Fruit fly (Drosophila melanogaster): Measurements from ENCODE around the gene ttk.

ttk gene

dm6 chr3R:31706142-31706894 is 7.3 kb upstream of the ttk start (continued):
- TF ChIP-seq dmrt99B (tag; optimal IDR thresholded peaks at IDR 0.05) (no peak), CG17802 (tag; optimal IDR thresholded peaks at IDR 0.05) (no peak), Mrtf (GFP tag; IDR thresholded peaks at IDR 0.05) (no peak), Awh (GFP tag; IDR thresholded peaks at IDR 0.05) (no peak), HLH54F (GFP tag; optimal IDR thresholded peaks at IDR 0.05) (no peak), Dad (GFP tag; optimal IDR thresholded peaks at IDR 0.05) (no peak), BEAF-32 (GFP tag; optimal IDR thresholded peaks at IDR 0.05) (no peak), ftz-f1 (GFP tag; optimal IDR thresholded peaks at IDR 0.05) (no peak), NK7.1 (GFP tag; optimal IDR thresholded peaks at IDR 0.05) (no peak), B-H2 (GFP tag; optimal IDR thresholded peaks at IDR 0.05) (no peak), HmgD (GFP tag; optimal IDR thresholded peaks at IDR 0.05) (no peak), CG14710 (tag; optimal IDR thresholded peaks at IDR 0.05) (peak; percentile 49), CG17359 (tag; optimal IDR thresholded peaks at IDR 0.05) (no peak), CG7357 (GFP tag; IDR thresholded peaks at IDR 0.05) (peak; percentile 47; the same call in 2 of the 3 replicates), tx (GFP tag; optimal IDR thresholded peaks at IDR 0.05) (no peak), chn (GFP tag; optimal IDR thresholded peaks at IDR 0.05) (no peak), kay (GFP tag; optimal IDR thresholded peaks at IDR 0.05) (no peak), MBD-R2 (GFP tag; IDR thresholded peaks at IDR 0.05) (no peak), BtbVII (GFP tag; optimal IDR thresholded peaks at IDR 0.05) (no peak), Lim3 (GFP tag; IDR thresholded peaks at IDR 0.05) (no peak), aop (GFP tag; IDR thresholded peaks at IDR 0.05) (no peak), CG1603 (tag; optimal IDR thresholded peaks at IDR 0.05) (peak; percentile 39), mam (GFP tag; optimal IDR thresholded peaks at IDR 0.05) (no peak), dpn (GFP tag; optimal IDR thresholded peaks at IDR 0.05) (no peak), slbo (GFP tag; IDR thresholded peaks at IDR 0.05) (no peak), CG4404 (GFP tag; IDR thresholded peaks at IDR 0.05) (peak; percentile 52; the same call in 1 of the 2 replicates), ash1 (GFP tag; optimal IDR thresholded peaks at IDR 0.05) (no peak), pfk (GFP tag; optimal IDR thresholded peaks at IDR 0.05) (peak; percentile 3), Xbp1 (GFP tag; optimal IDR thresholded peaks at IDR 0.05) (no peak), CG6272 (GFP tag; IDR thresholded peaks at IDR 0.05) (peak; percentile 32; the same call in 1 of the 2 replicates), Lhr (GFP tag; optimal IDR thresholded peaks at IDR 0.05) (no peak), abd-A (tag; optimal IDR thresholded peaks at IDR 0.05) (no peak), wor (GFP tag; IDR thresholded peaks at IDR 0.05) (no peak), CG6254 (GFP tag; optimal IDR thresholded peaks at IDR 0.05) (no peak), NfI (GFP tag; optimal IDR thresholded peaks at IDR 0.05) (no peak), CG7271 (tag; optimal IDR thresholded peaks at IDR 0.05) (no peak), CG10565 (GFP tag; optimal IDR thresholded peaks at IDR 0.05) (no peak), CG4282 (GFP tag; optimal IDR thresholded peaks at IDR 0.05) (no peak), Spps (tag; optimal IDR thresholded peaks at IDR 0.05) (peak; percentile 51), B-H1 (GFP tag; IDR thresholded peaks at IDR 0.05) (no peak), Max (GFP tag; optimal IDR thresholded peaks at IDR 0.05) (no peak), Ets65A (GFP tag) (no peak), CG4730 (GFP tag; IDR thresholded peaks at IDR 0.05) (no peak), Side (GFP tag; optimal IDR thresholded peaks at IDR 0.05) (no peak), lab (GFP tag; optimal IDR thresholded peaks at IDR 0.05) (no peak), CG9876 (GFP tag; optimal IDR thresholded peaks at IDR 0.05) (no peak), CG11247 (GFP tag; IDR thresholded peaks at IDR 0.05) (no peak), CG13624 (GFP tag; optimal IDR thresholded peaks at IDR 0.05) (no peak), tio (GFP tag; optimal IDR thresholded peaks at IDR 0.05) (no peak), CG4424 (GFP tag; optimal IDR thresholded peaks at IDR 0.05) (peak; percentile 19), Gug (GFP tag; IDR thresholded peaks at IDR 0.05) (no peak)

Measured in whole organism, embryonic.